Fruit fly (Drosophila melanogaster) whole organism, adult: Measurements from ENCODE around the gene nerfin-1.
A peak's percentile ranks its signal among the peaks of the same experiment; 100 is the strongest.
"Not testable (repeated sequence)": the region's sequence is repeated elsewhere in the genome, so short reads cannot be mapped to it uniquely, and the experiment has no call there.

Source experiments
- CG11617 ChIP-seq: fragments of 200-800 bp; sonication (Bioruptor generic); optimal IDR thresholded peaks from 2 replicates; lab custom pipeline; 2017; ENCODE audit warnings: mild to moderate bottlenecking, missing biosample characterization, missing genetic modification reagents, missing genetic modification characterization
- CG12768 ChIP-seq: fragments of 200-800 bp; sonication (Bioruptor generic); optimal IDR thresholded peaks from 2 replicates; lab custom pipeline; 2017; ENCODE audit warnings: missing biosample characterization, missing genetic modification characterization, mild to moderate bottlenecking, moderate library complexity, missing genetic modification reagents
- CG14711 ChIP-seq: fragments of 200-800 bp; sonication (Bioruptor generic); optimal IDR thresholded peaks from 2 replicates; lab custom pipeline; 2018; ENCODE audit warnings: missing biosample characterization, mild to moderate bottlenecking, missing genetic modification characterization, moderate library complexity
- CG1620 ChIP-seq: fragments of 200-800 bp; sonication (Bioruptor generic); optimal IDR thresholded peaks from 2 replicates; lab custom pipeline; 2016; ENCODE audit warnings: missing biosample characterization, missing genetic modification characterization
- CG33017 ChIP-seq: fragments of 200-800 bp; sonication (Bioruptor generic); optimal IDR thresholded peaks from 2 replicates; lab custom pipeline; 2018; ENCODE audit warnings: missing biosample characterization, mild to moderate bottlenecking, missing genetic modification characterization, moderate library complexity
- CG5204 ChIP-seq: fragments of 200-800 bp; sonication (Bioruptor generic); optimal IDR thresholded peaks from 2 replicates; lab custom pipeline; 2016; ENCODE audit warnings: missing biosample characterization, missing genetic modification characterization
- CG7045 ChIP-seq: fragments of 200-800 bp; sonication (Bioruptor generic); optimal IDR thresholded peaks from 2 replicates; lab custom pipeline; 2017; ENCODE audit warnings: missing biosample characterization, mild to moderate bottlenecking, missing genetic modification characterization
- CG7101 ChIP-seq: fragments of 200-800 bp; sonication (Bioruptor generic); optimal IDR thresholded peaks from 2 replicates; lab custom pipeline; 2018; ENCODE audit warnings: missing biosample characterization, mild to moderate bottlenecking, missing genetic modification characterization, moderate library complexity
- Clk ChIP-seq: fragments of 200-800 bp; sonication (Bioruptor generic); optimal IDR thresholded peaks from 2 replicates; lab custom pipeline; 2017; ENCODE audit warnings: missing biosample characterization, missing genetic modification characterization
- Crg-1 ChIP-seq: fragments of 200-800 bp; sonication (Bioruptor generic); optimal IDR thresholded peaks from 2 replicates; lab custom pipeline; 2016; ENCODE audit warnings: missing biosample characterization, missing genetic modification characterization
- Hr96 ChIP-seq: fragments of 200-800 bp; sonication (Bioruptor generic); optimal IDR thresholded peaks from 2 replicates; lab custom pipeline; 2016; ENCODE audit warnings: missing biosample characterization, missing genetic modification characterization
- Mnt ChIP-seq: fragments of 200-800 bp; sonication (Bioruptor generic); optimal IDR thresholded peaks from 2 replicates; lab custom pipeline; 2016; ENCODE audit warnings: missing biosample characterization, mild to moderate bottlenecking, missing genetic modification characterization
- bab1 ChIP-seq: fragments of 200-800 bp; sonication (Bioruptor generic); optimal IDR thresholded peaks from 3 replicates; lab custom pipeline; 2019; ENCODE audit warnings: missing biosample characterization, mild to moderate bottlenecking, missing genetic modification characterization, moderate library complexity
- cic ChIP-seq: fragments of 200-800 bp; sonication (Bioruptor generic); optimal IDR thresholded peaks from 2 replicates; lab custom pipeline; 2017; ENCODE audit warnings: missing biosample characterization, mild to moderate bottlenecking, missing genetic modification characterization, moderate library complexity
- cnc ChIP-seq, 2 experiments: fragments of >200 bp; optimal IDR thresholded peaks; 2 replicates each; lab custom pipeline; 2017
- kay ChIP-seq: fragments of 200-800 bp; sonication (Bioruptor generic); peaks from one replicate; lab custom pipeline; 2016; ENCODE audit warnings: missing biosample characterization, missing genetic modification characterization, borderline replicate concordance
- ovo ChIP-seq: fragments of 200-800 bp; sonication (Bioruptor generic); optimal IDR thresholded peaks from 2 replicates; lab custom pipeline; 2016; ENCODE audit warnings: missing biosample characterization, missing genetic modification characterization
- pad ChIP-seq: fragments of 200-800 bp; sonication (Bioruptor generic); optimal IDR thresholded peaks from 3 replicates; lab custom pipeline; 2017; ENCODE audit warnings: missing biosample characterization, missing genetic modification characterization, mild to moderate bottlenecking, moderate library complexity, missing genetic modification reagents
- tj ChIP-seq: fragments of 200-800 bp; sonication (Bioruptor generic); optimal IDR thresholded peaks from 3 replicates; lab custom pipeline; 2017; ENCODE audit warnings: missing biosample characterization, mild to moderate bottlenecking, missing genetic modification characterization, moderate library complexity
- toe ChIP-seq: fragments of 200-800 bp; sonication (Bioruptor generic); optimal IDR thresholded peaks from 2 replicates; lab custom pipeline; 2016; ENCODE audit warnings: missing biosample characterization, missing genetic modification characterization

nerfin-1 gene

dm6 chr3L:908508-909162, at the start of gene nerfin-1:
nerfin-1 (plus strand) TSS chr3L:909112.
- TF ChIP-seq CG7045 (GFP tag; lab: Kevin White, UChicago) (no peak), tj (GFP tag; lab: Kevin White, UChicago) (no peak), CG12768 (GFP tag; lab: Kevin White, UChicago) (no peak), Hr96 (no peak), kay (no peak), CG33017 (tag; lab: Kevin White, UChicago) (no peak), CG1620 (GFP tag; lab: Kevin White, UChicago) (no peak), CG5204 (no peak), cic (no peak), pad (GFP tag; lab: Kevin White, UChicago) (no peak)

dm6 chr3L:865096-865495, 43.8 kb upstream of the nerfin-1 start, which contains the start of gene CG12502:
CG12502 (plus strand) TSS chr3L:865396.
- TF ChIP-seq cnc (optimal IDR thresholded peaks at IDR 0.05; lab: Kevin White, UChicago); tj (GFP tag; lab: Kevin White, UChicago); CG1620 (GFP tag; lab: Kevin White, UChicago): not testable (repeated sequence)

dm6 chr3L:868800-869199, 40.1 kb upstream of the nerfin-1 start:
- no peak for TF ChIP-seq CG14711 (tag; lab: Kevin White, UChicago)

dm6 chr3L:871713-872112, 37.2 kb upstream of the nerfin-1 start, which contains the start of gene Usp10:
Usp10 (plus strand) TSS chr3L:871899.
- TF ChIP-seq Clk (no peak), Mnt (peak; percentile 48), bab1 (GFP tag; lab: Kevin White, UChicago) (peak; percentile 19), CG11617 (GFP tag; lab: Kevin White, UChicago) (no peak), tj (GFP tag; lab: Kevin White, UChicago) (peak; percentile 53), cnc (optimal IDR thresholded peaks at IDR 0.05; lab: Kevin White, UChicago) (peak; percentile 60 to 92), CG14711 (tag; lab: Kevin White, UChicago) (peak; percentile 99), cic (peak; percentile 43), CG5204 (no peak)

- peak; percentile 55 for TF ChIP-seq Mnt
- peak; percentile 10 for TF ChIP-seq CG1620 (GFP tag; lab: Kevin White, UChicago)
- TF ChIP-seq pad (GFP tag; lab: Kevin White, UChicago) = peak; percentile 1
- peak; percentile 75 for TF ChIP-seq toe (GFP tag; lab: Kevin White, UChicago)
- peak; percentile 57 for TF ChIP-seq Hr96
- no peak for TF ChIP-seq ovo
- peak; percentile 15 for TF ChIP-seq CG33017 (tag; lab: Kevin White, UChicago)
- TF ChIP-seq CG5204 = no peak
- TF ChIP-seq CG14711 (tag; lab: Kevin White, UChicago) = peak; percentile 30
- peak; percentile 21 for TF ChIP-seq CG7101 (tag; lab: Kevin White, UChicago)
- no peak for TF ChIP-seq CG7045 (GFP tag; lab: Kevin White, UChicago)
- peak; percentile 22 for TF ChIP-seq tj (GFP tag; lab: Kevin White, UChicago)
- TF ChIP-seq Crg-1 = peak; percentile 35
- peak; percentile 28 for TF ChIP-seq CG12768 (GFP tag; lab: Kevin White, UChicago)
- peak; percentile 47 for TF ChIP-seq CG11617 (GFP tag; lab: Kevin White, UChicago)
Measured at dm6 chr3L:872389-872972, 36.4 kb upstream of the nerfin-1 start.

dm6 chr3L:875416-876011, 33.4 kb upstream of the nerfin-1 start:
- peak; percentile 92 for TF ChIP-seq tj (GFP tag; lab: Kevin White, UChicago)
- TF ChIP-seq Mnt = no peak
- peak; percentile 47 for TF ChIP-seq kay
- no peak for TF ChIP-seq CG7101 (tag; lab: Kevin White, UChicago)
- no peak for TF ChIP-seq CG7045 (GFP tag; lab: Kevin White, UChicago)
- TF ChIP-seq Clk = no peak
- TF ChIP-seq bab1 (GFP tag; lab: Kevin White, UChicago) = peak; percentile 25
- TF ChIP-seq CG14711 (tag; lab: Kevin White, UChicago) = peak; percentile 59

dm6 chr3L:876087-876486, 32.8 kb upstream of the nerfin-1 start:
- TF ChIP-seq toe (GFP tag; lab: Kevin White, UChicago) (no peak), CG14711 (tag; lab: Kevin White, UChicago) (no peak), CG33017 (tag; lab: Kevin White, UChicago) (no peak), CG7101 (tag; lab: Kevin White, UChicago) (no peak), CG12768 (GFP tag; lab: Kevin White, UChicago) (no peak), tj (GFP tag; lab: Kevin White, UChicago) (no peak), Crg-1 (no peak), Mnt (no peak), CG11617 (GFP tag; lab: Kevin White, UChicago) (no peak), bab1 (GFP tag; lab: Kevin White, UChicago) (no peak), Clk (no peak), Hr96 (no peak), pad (GFP tag; lab: Kevin White, UChicago) (no peak)
